Worm (Caenorhabditis elegans) whole organism, young adult: ENCODE measurements around the gene srx-43.

ENCODE experiments used
- ZK185.1 ChIP-seq: sonication (generic microtip); optimal IDR thresholded peaks from 2 replicates; lab custom pipeline; 2016; ENCODE audit warnings: mild to moderate bottlenecking, missing genetic modification characterization, missing compliant biosample characterization; ENCODE audit not compliant: poor library complexity, severe bottlenecking
- ceh-100 ChIP-seq: fragments of 200-800 bp; sonication (Bioruptor generic); IDR thresholded peaks from 2 replicates; pipeline ENCODE4 v1.3.6; 2022; ENCODE audit warnings: missing genetic modification reagents, missing genetic modification characterization, missing compliant biosample characterization
- lag-1 ChIP-seq: fragments of 200-800 bp; sonication (Bioruptor generic); IDR thresholded peaks from 2 replicates; pipeline ENCODE4 v1.3.6; 2022; ENCODE audit warnings: missing genetic modification reagents, missing genetic modification characterization, missing compliant biosample characterization
- lin-35 ChIP-seq, 3 experiments: fragments of 150-350 bp in 2 of 3; sonication (generic microtip) in 1 of 3; optimal IDR thresholded peaks; 2 replicates each; lab custom pipeline; 2014 to 2018; ENCODE audit warnings: missing biosample characterization in 3 of 3, missing genetic modification characterization in 3 of 3, missing genetic modification reagents in 3 of 3
- lsy-27 ChIP-seq: sonication (generic microtip); optimal IDR thresholded peaks from 2 replicates; lab custom pipeline; 2017; ENCODE audit warnings: missing genetic modification characterization, mild to moderate bottlenecking, missing compliant biosample characterization, antibody characterized with exemption, missing genotype, borderline replicate concordance; ENCODE audit not compliant: insufficient read depth
- pha-4 ChIP-seq: fragments of 150-350 bp; sonication (generic microtip); optimal IDR thresholded peaks from 2 replicates; lab custom pipeline; 2014; ENCODE audit warnings: missing biosample characterization, missing genetic modification reagents, missing genetic modification characterization
- ztf-26 ChIP-seq: sonication (generic microtip); optimal IDR thresholded peaks from 2 replicates; lab custom pipeline; 2017; ENCODE audit warnings: missing genetic modification characterization, missing compliant biosample characterization

ce11 chrV:16033491-16033890 lies 15.7 kb downstream of the srx-43 start:
- TF ChIP-seq lag-1 (GFP tag; lab: Robert Waterston, UW) (no peak), ceh-100 (GFP tag; lab: Robert Waterston, UW) (no peak), ztf-26 (tag; lab: Kevin White, UChicago) (no peak), lin-35 (GFP tag; optimal IDR thresholded peaks at IDR 0.05; lab: Kevin White, UChicago) (no peak), lsy-27 (tag; lab: Kevin White, UChicago) (no peak), ZK185.1 (no peak), pha-4 (tag; lab: Kevin White, UChicago) (no peak)
